Fruit fly (Drosophila melanogaster): ENCODE results near the gene Gbeta5.

The Gbeta5 gene

DNA sequence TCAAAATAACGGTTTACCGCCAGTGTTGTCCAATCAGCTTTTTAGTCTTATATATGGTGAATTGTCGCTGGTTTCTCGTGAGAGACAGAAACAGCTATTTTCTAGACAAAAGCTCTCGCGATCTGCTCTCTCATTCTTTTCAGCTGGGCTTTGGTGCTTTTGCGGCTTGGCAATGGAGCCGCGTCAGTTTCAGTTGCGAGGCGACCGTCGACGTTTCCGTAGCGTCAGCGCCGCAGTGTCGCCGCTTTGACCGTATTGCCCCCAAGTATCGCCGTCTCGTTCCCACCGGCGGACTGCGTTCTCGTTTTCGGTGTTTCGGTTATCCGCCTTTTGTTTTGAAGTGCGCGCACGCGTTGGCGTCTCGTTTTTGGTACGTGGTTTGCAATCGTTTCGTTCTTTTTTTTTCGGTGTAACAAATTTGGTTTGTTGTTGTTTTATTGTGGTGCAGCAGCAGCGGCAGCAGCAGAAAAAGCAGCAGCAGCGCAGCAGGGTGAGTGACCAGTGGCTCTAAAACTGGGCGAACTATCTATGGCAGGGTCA is 41.0 kb upstream of the Gbeta5 start (continued):
- TF ChIP-seq Dref (GFP tag; IDR thresholded peaks at IDR 0.05) (no peak), sr (GFP tag; IDR thresholded peaks at IDR 0.05) (peak; percentile 80), CG11560 (tag; IDR thresholded peaks at IDR 0.05) (no peak), CG10147 (GFP tag; optimal IDR thresholded peaks at IDR 0.05) (no peak), slou (GFP tag; optimal IDR thresholded peaks at IDR 0.05) (no peak), BEAF-32 (GFP tag; optimal IDR thresholded peaks at IDR 0.05) (no peak), repo (GFP tag; optimal IDR thresholded peaks at IDR 0.05) (no peak), dpn (GFP tag; optimal IDR thresholded peaks at IDR 0.05) (no peak), so (GFP tag; IDR thresholded peaks at IDR 0.05) (0 out of 3 replicates have a peak, but pooled peaks have one; percentile 31), Kr (GFP tag; optimal IDR thresholded peaks at IDR 0.05) (no peak), tna (GFP tag; IDR thresholded peaks at IDR 0.05; ENCODE audit: partially characterized antibody) (no peak), Fer3 (tag; optimal IDR thresholded peaks at IDR 0.05) (no peak), pzg (GFP tag; optimal IDR thresholded peaks at IDR 0.05) (no peak), psq (GFP tag; optimal IDR thresholded peaks at IDR 0.05) (no peak), CG10979 (tag; optimal IDR thresholded peaks at IDR 0.05) (no peak), bcd (GFP tag; optimal IDR thresholded peaks at IDR 0.05) (no peak), Hr51 (GFP tag; optimal IDR thresholded peaks at IDR 0.05) (no peak), Dek (tag; optimal IDR thresholded peaks at IDR 0.05) (no peak), CG4854 (GFP tag; optimal IDR thresholded peaks at IDR 0.05) (no peak), CG5245 (GFP tag; optimal IDR thresholded peaks at IDR 0.05) (no peak), CG17612 (GFP tag; IDR thresholded peaks at IDR 0.05) (no peak), CG16863 (GFP tag; optimal IDR thresholded peaks at IDR 0.05) (no peak), Poxn (GFP tag; IDR thresholded peaks at IDR 0.05) (no peak), zfh1 (GFP tag; IDR thresholded peaks at IDR 0.05) (no peak), dan (GFP tag; IDR thresholded peaks at IDR 0.05) (no peak), Blimp-1 (GFP tag; optimal IDR thresholded peaks at IDR 0.05) (peak; percentile 3), Elba2 (GFP tag; optimal IDR thresholded peaks at IDR 0.05) (no peak), gro (GFP tag; optimal IDR thresholded peaks at IDR 0.05) (peak; percentile 30), Dll (GFP tag; IDR thresholded peaks at IDR 0.05; ENCODE audit: partially characterized antibody) (no peak), Rx (GFP tag; IDR thresholded peaks at IDR 0.05) (no peak), CG4820 (GFP tag; optimal IDR thresholded peaks at IDR 0.05) (no peak), abd-A (tag; optimal IDR thresholded peaks at IDR 0.05) (peak; percentile 6), sisA (GFP tag; IDR thresholded peaks at IDR 0.05) (no peak), cad (GFP tag; optimal IDR thresholded peaks at IDR 0.05) (peak; percentile 62), CG17328 (GFP tag; IDR thresholded peaks at IDR 0.05) (peak; percentile 34; the same call in 1 of the 2 replicates), CG6654 (GFP tag; optimal IDR thresholded peaks at IDR 0.05) (peak; percentile 94), gsb (GFP tag; IDR thresholded peaks at IDR 0.05) (no peak), CG33213 (GFP tag; optimal IDR thresholded peaks at IDR 0.05) (no peak), zfh2 (GFP tag; optimal IDR thresholded peaks at IDR 0.05) (no peak), cwo (GFP tag; optimal IDR thresholded peaks at IDR 0.05) (peak; percentile 73), otp (GFP tag; IDR thresholded peaks at IDR 0.05) (no peak), btn (GFP tag; optimal IDR thresholded peaks at IDR 0.05) (no peak), Drgx (GFP tag; IDR thresholded peaks at IDR 0.05) (peak; percentile 27; the same call in 1 of the 2 replicates), CG43689 (GFP tag; IDR thresholded peaks at IDR 0.05) (no peak), Asciz (GFP tag; optimal IDR thresholded peaks at IDR 0.05) (no peak), CG3065 (GFP tag; optimal IDR thresholded peaks at IDR 0.05) (no peak), CG10565 (GFP tag; optimal IDR thresholded peaks at IDR 0.05) (no peak), pnt (GFP tag; optimal IDR thresholded peaks at IDR 0.05) (no peak), CG31365 (tag; optimal IDR thresholded peaks at IDR 0.05) (no peak), Dad (GFP tag; optimal IDR thresholded peaks at IDR 0.05) (no peak), fru (optimal IDR thresholded peaks at IDR 0.05) (no peak), Hmx (GFP tag; optimal IDR thresholded peaks at IDR 0.05) (no peak)

All from whole organism, embryonic.